Fruit fly (Drosophila melanogaster) whole organism, embryonic: Measurements from ENCODE around the gene gammaTub37C.

Source experiments
- Adf1 ChIP-seq: fragments of 200-800 bp; sonication (Bioruptor generic); IDR thresholded peaks from 2 replicates; pipeline ENCODE4 v1.3.6; 2022; ENCODE audit warnings: missing biosample characterization, missing genetic modification characterization
- B-H1 ChIP-seq: fragments of 200-800 bp; sonication (Bioruptor generic); IDR thresholded peaks from 3 replicates; pipeline ENCODE4 v1.3.6; 2022; ENCODE audit warnings: missing biosample characterization, missing genetic modification characterization
- CG10267 ChIP-seq: fragments of 200-800 bp; sonication (Bioruptor generic); optimal IDR thresholded peaks from 2 replicates; lab custom pipeline; 2018; ENCODE audit warnings: missing biosample characterization, mild to moderate bottlenecking, missing genetic modification characterization, moderate library complexity
- CG10979 ChIP-seq: fragments of 200-800 bp; sonication (Bioruptor generic); optimal IDR thresholded peaks from 2 replicates; lab custom pipeline; 2018; ENCODE audit warnings: missing biosample characterization, mild to moderate bottlenecking, missing genetic modification characterization, moderate library complexity
- CG11093 ChIP-seq: fragments of 200-800 bp; sonication (Bioruptor generic); IDR thresholded peaks from 3 replicates; pipeline ENCODE4 v1.3.6; 2022; ENCODE audit warnings: missing biosample characterization, missing genetic modification characterization
- CG13775 ChIP-seq: fragments of 200-800 bp; sonication (Bioruptor generic); optimal IDR thresholded peaks from 3 replicates; lab custom pipeline; 2017; ENCODE audit warnings: missing biosample characterization, mild to moderate bottlenecking, missing genetic modification characterization
- CG1602 ChIP-seq: fragments of 200-800 bp; sonication (Bioruptor generic); optimal IDR thresholded peaks from 3 replicates; lab custom pipeline; 2016; ENCODE audit warnings: missing biosample characterization, missing genetic modification characterization
- CG16815 ChIP-seq: fragments of 200-800 bp; sonication (Bioruptor generic); optimal IDR thresholded peaks from 3 replicates; lab custom pipeline; 2017; ENCODE audit warnings: missing biosample characterization, mild to moderate bottlenecking, missing genetic modification characterization
- CG17568 ChIP-seq: fragments of 200-800 bp; sonication (Bioruptor generic); optimal IDR thresholded peaks from 2 replicates; lab custom pipeline; 2018; ENCODE audit warnings: missing biosample characterization, mild to moderate bottlenecking, missing genetic modification characterization, moderate library complexity
- CG2202 ChIP-seq: fragments of 200-800 bp; sonication (Bioruptor generic); optimal IDR thresholded peaks from 2 replicates; lab custom pipeline; 2018; ENCODE audit warnings: missing biosample characterization, mild to moderate bottlenecking, missing genetic modification characterization
- CG33557 ChIP-seq: fragments of 200-800 bp; sonication (Bioruptor generic); optimal IDR thresholded peaks from 2 replicates; lab custom pipeline; 2019; ENCODE audit warnings: missing biosample characterization, mild to moderate bottlenecking, missing genetic modification characterization, moderate library complexity
- CG4404 ChIP-seq: fragments of 200-800 bp; sonication (Bioruptor generic); IDR thresholded peaks from 2 replicates; pipeline ENCODE4 v1.3.6; 2022; ENCODE audit warnings: missing biosample characterization, missing genetic modification characterization
- CG6254 ChIP-seq: fragments of 200-800 bp; sonication (Bioruptor generic); optimal IDR thresholded peaks from 3 replicates; lab custom pipeline; 2017; ENCODE audit warnings: mild to moderate bottlenecking, missing biosample characterization, missing genetic modification reagents, missing genetic modification characterization
- CG8924 ChIP-seq: fragments of 200-800 bp; optimal IDR thresholded peaks from 3 replicates; lab custom pipeline; 2019; ENCODE audit warnings: missing biosample characterization, mild to moderate bottlenecking, missing genetic modification characterization, moderate library complexity
- CG9727 ChIP-seq: fragments of 200-800 bp; sonication (Bioruptor generic); optimal IDR thresholded peaks from 3 replicates; lab custom pipeline; 2017; ENCODE audit warnings: missing biosample characterization, mild to moderate bottlenecking, missing genetic modification characterization
- CG9817 ChIP-seq: fragments of 200-800 bp; sonication (Bioruptor generic); optimal IDR thresholded peaks from 2 replicates; lab custom pipeline; 2018; ENCODE audit warnings: missing biosample characterization, mild to moderate bottlenecking, missing genetic modification characterization, moderate library complexity
- CoRest ChIP-seq: fragments of 200-800 bp; sonication (Bioruptor generic); optimal IDR thresholded peaks from 3 replicates; lab custom pipeline; 2018; ENCODE audit warnings: missing biosample characterization, mild to moderate bottlenecking, missing genetic modification characterization, moderate library complexity
- D ChIP-seq, 2 experiments: fragments of 200-800 bp in 1 of 2; fragments of >200 bp in 1 of 2; sonication (Bioruptor generic) in 1 of 2; optimal IDR thresholded peaks; 2 replicates in 1 of 2; 3 replicates in 1 of 2; lab custom pipeline; 2017; ENCODE audit warnings: mild to moderate bottlenecking in 1 of 2, missing biosample characterization in 1 of 2, missing genetic modification characterization in 1 of 2, missing genetic modification reagents in 1 of 2
- Dad ChIP-seq: fragments of 200-800 bp; sonication (Bioruptor generic); optimal IDR thresholded peaks from 3 replicates; lab custom pipeline; 2016; ENCODE audit warnings: missing biosample characterization, missing genetic modification characterization
- Drgx ChIP-seq: fragments of 200-800 bp; sonication (Bioruptor generic); IDR thresholded peaks from 2 replicates; pipeline ENCODE4 v1.3.6; 2022; ENCODE audit warnings: missing biosample characterization, missing genetic modification characterization
- Mes4 ChIP-seq: fragments of 200-800 bp; sonication (Bioruptor generic); optimal IDR thresholded peaks from 2 replicates; lab custom pipeline; 2016; ENCODE audit warnings: missing biosample characterization, missing genetic modification characterization
- Pdp1 ChIP-seq, 2 experiments: fragments of 200-800 bp; sonication (Bioruptor generic); optimal IDR thresholded peaks; 3 replicates each; lab custom pipeline; 2016; ENCODE audit warnings: missing biosample characterization in 2 of 2, missing genetic modification characterization in 2 of 2, mild to moderate bottlenecking in 1 of 2, moderate library complexity in 1 of 2
- Six4 ChIP-seq: fragments of 200-800 bp; sonication (Bioruptor generic); optimal IDR thresholded peaks from 2 replicates; lab custom pipeline; 2016; ENCODE audit warnings: missing biosample characterization, missing genetic modification characterization
- Sry-β ChIP-seq: fragments of 200-800 bp; sonication (Bioruptor generic); optimal IDR thresholded peaks from 2 replicates; lab custom pipeline; 2018; ENCODE audit warnings: missing biosample characterization, mild to moderate bottlenecking, missing genetic modification characterization, moderate library complexity
- Ssrp ChIP-seq: fragments of 200-800 bp; sonication (Bioruptor generic); optimal IDR thresholded peaks from 2 replicates; lab custom pipeline; 2018; ENCODE audit warnings: missing biosample characterization, mild to moderate bottlenecking, missing genetic modification characterization, moderate library complexity
- ara ChIP-seq: fragments of 200-800 bp; sonication (Bioruptor generic); IDR thresholded peaks from 2 replicates; pipeline ENCODE4 v1.3.6; 2022; ENCODE audit warnings: missing biosample characterization, missing genetic modification characterization
- cg ChIP-seq: fragments of 200-800 bp; sonication (Bioruptor generic); optimal IDR thresholded peaks from 3 replicates; lab custom pipeline; 2019; ENCODE audit warnings: missing biosample characterization, mild to moderate bottlenecking, missing genetic modification characterization, moderate library complexity
- chif ChIP-seq, 2 experiments: fragments of 200-800 bp; sonication (Bioruptor generic); optimal IDR thresholded peaks; 3 replicates each; lab custom pipeline; 2016; ENCODE audit warnings: missing biosample characterization in 2 of 2, missing genetic modification characterization in 2 of 2
- chn ChIP-seq: fragments of 200-800 bp; sonication (Bioruptor generic); optimal IDR thresholded peaks from 2 replicates; lab custom pipeline; 2016; ENCODE audit warnings: missing biosample characterization, missing genetic modification characterization
- croc ChIP-seq: fragments of 200-800 bp; sonication (Bioruptor generic); conservative IDR thresholded peaks from 3 replicates; pipeline ENCODE4 v1.3.6; 2022; ENCODE audit warnings: missing biosample characterization, missing genetic modification characterization
- crol ChIP-seq: fragments of 200-800 bp; sonication (Bioruptor generic); IDR thresholded peaks from 2 replicates; pipeline ENCODE4 v1.3.6; 2022; ENCODE audit warnings: missing biosample characterization, missing genetic modification characterization
- ems ChIP-seq: fragments of 200-800 bp; sonication (Bioruptor generic); optimal IDR thresholded peaks from 3 replicates; lab custom pipeline; 2016; ENCODE audit warnings: missing biosample characterization, missing genetic modification characterization
- fd102C ChIP-seq: fragments of 200-800 bp; sonication (Bioruptor generic); optimal IDR thresholded peaks from 2 replicates; lab custom pipeline; 2018; ENCODE audit warnings: missing biosample characterization, mild to moderate bottlenecking, missing genetic modification characterization, moderate library complexity
- gsb-n ChIP-seq: fragments of 200-800 bp; sonication (Bioruptor generic); optimal IDR thresholded peaks from 3 replicates; lab custom pipeline; 2018; ENCODE audit warnings: missing biosample characterization, mild to moderate bottlenecking, missing genetic modification characterization
- ham ChIP-seq: fragments of 200-800 bp; sonication (Bioruptor generic); IDR thresholded peaks from 2 replicates; pipeline ENCODE4 v1.3.6; 2022; ENCODE audit warnings: missing biosample characterization, missing genetic modification characterization
- kni ChIP-seq: fragments of 200-800 bp; sonication (Bioruptor generic); optimal IDR thresholded peaks from 3 replicates; lab custom pipeline; 2017; ENCODE audit warnings: mild to moderate bottlenecking, missing biosample characterization, missing genetic modification reagents, missing genetic modification characterization
- lbe ChIP-seq: fragments of 200-800 bp; sonication (Bioruptor generic); optimal IDR thresholded peaks from 2 replicates; lab custom pipeline; 2016; ENCODE audit warnings: missing biosample characterization, mild to moderate bottlenecking, missing genetic modification characterization
- mam ChIP-seq: fragments of 200-800 bp; sonication (Bioruptor generic); optimal IDR thresholded peaks from 3 replicates; lab custom pipeline; 2016; ENCODE audit warnings: missing biosample characterization, missing genetic modification characterization
- nom ChIP-seq: fragments of 200-800 bp; sonication (Bioruptor generic); optimal IDR thresholded peaks from 2 replicates; lab custom pipeline; 2017; ENCODE audit warnings: missing biosample characterization, missing genetic modification characterization, mild to moderate bottlenecking, moderate library complexity, missing genetic modification reagents
- phol ChIP-seq: fragments of 200-800 bp; sonication (Bioruptor generic); optimal IDR thresholded peaks from 3 replicates; lab custom pipeline; 2018; ENCODE audit warnings: missing biosample characterization, mild to moderate bottlenecking, missing genetic modification characterization, moderate library complexity
- ranshi ChIP-seq: fragments of 200-800 bp; sonication (Bioruptor generic); IDR thresholded peaks from 2 replicates; pipeline ENCODE4 v1.3.6; 2022; ENCODE audit warnings: missing biosample characterization, missing genetic modification characterization
- row ChIP-seq: fragments of 200-800 bp; sonication (Bioruptor generic); IDR thresholded peaks from 3 replicates; pipeline ENCODE4 v1.3.6; 2022; ENCODE audit warnings: missing biosample characterization, missing genetic modification characterization
- run ChIP-seq: fragments of 200-800 bp; sonication (Bioruptor generic); optimal IDR thresholded peaks from 3 replicates; lab custom pipeline; 2018; ENCODE audit warnings: missing biosample characterization, mild to moderate bottlenecking, missing genetic modification characterization
- slbo ChIP-seq: fragments of 200-800 bp; sonication (Bioruptor generic); IDR thresholded peaks from 2 replicates; pipeline ENCODE4 v1.3.6; 2022; ENCODE audit warnings: missing biosample characterization, missing genetic modification characterization
- sug ChIP-seq: fragments of 200-800 bp; optimal IDR thresholded peaks from 2 replicates; lab custom pipeline; 2019; ENCODE audit warnings: missing biosample characterization, mild to moderate bottlenecking, missing genetic modification characterization, moderate library complexity
- tgo ChIP-seq: fragments of 200-800 bp; sonication (Bioruptor generic); IDR thresholded peaks from 3 replicates; pipeline ENCODE4 v1.3.6; 2022; ENCODE audit warnings: missing biosample characterization, missing genetic modification characterization
- tio ChIP-seq: fragments of 200-800 bp; sonication (Bioruptor generic); optimal IDR thresholded peaks from 2 replicates; lab custom pipeline; 2017; ENCODE audit warnings: missing biosample characterization, missing genetic modification characterization, inconsistent platforms
- usp ChIP-seq: fragments of >200 bp; optimal IDR thresholded peaks from 2 replicates; lab custom pipeline; 2017; ENCODE audit warnings: missing biosample characterization, missing genetic modification characterization
- wdn ChIP-seq: fragments of 200-800 bp; sonication (Bioruptor generic); IDR thresholded peaks from 2 replicates; pipeline ENCODE4 v1.3.6; 2022; ENCODE audit warnings: missing biosample characterization, missing genetic modification characterization
- zf30C ChIP-seq: fragments of 200-800 bp; sonication (Bioruptor generic); optimal IDR thresholded peaks from 3 replicates; lab custom pipeline; 2018; ENCODE audit warnings: missing biosample characterization, mild to moderate bottlenecking, missing genetic modification characterization

The gammaTub37C gene

dm6 chr2L:19136735-19137134 lies 48.8 kb downstream of the gammaTub37C start (continued):
- TF ChIP-seq ara (GFP tag; lab: Robert Waterston, UW) (peak; percentile 58), Drgx (GFP tag; lab: Robert Waterston, UW) (peak; percentile 49), Mes4 (GFP tag; lab: Kevin White, UChicago) (peak; percentile 20), slbo (GFP tag; lab: Robert Waterston, UW) (no peak), CG8924 (tag; lab: Kevin White, UChicago) (peak; percentile 39), crol (GFP tag; lab: Robert Waterston, UW) (peak; percentile 86), mam (GFP tag; lab: Kevin White, UChicago) (no peak), CG9727 (GFP tag; lab: Kevin White, UChicago) (peak; percentile 71), cg (peak; percentile 56), nom (GFP tag; lab: Kevin White, UChicago) (peak; percentile 88), run (tag; lab: Kevin White, UChicago) (no peak), chif (GFP tag; optimal IDR thresholded peaks at IDR 0.05; lab: Kevin White, UChicago) (peak in 1 of 2 experiments; percentile 67), fd102C (GFP tag; lab: Kevin White, UChicago) (peak; percentile 44), gsb-n (tag; lab: Kevin White, UChicago) (peak; percentile 42), chn (no peak), CG33557 (GFP tag; lab: Kevin White, UChicago) (peak; percentile 49), Adf1 (peak; percentile 14; the same call in 1 of the 2 replicates), CG10979 (tag; lab: Kevin White, UChicago) (peak; percentile 73), CG4404 (GFP tag; lab: Robert Waterston, UW) (peak; percentile 50; the same call in 1 of the 2 replicates), tgo (GFP tag; lab: Robert Waterston, UW) (no peak), phol (tag; lab: Kevin White, UChicago) (peak; percentile 60), croc (peak; percentile 22; the same call in 1 of the 3 replicates), D (optimal IDR thresholded peaks at IDR 0.05; lab: Kevin White, UChicago) (no peak), D (GFP tag; optimal IDR thresholded peaks at IDR 0.05; lab: Kevin White, UChicago) (peak; percentile 3), ham (no peak), CG10267 (tag; lab: Kevin White, UChicago) (peak; percentile 46), usp (GFP tag; lab: Kevin White, UChicago) (no peak), ems (GFP tag; lab: Kevin White, UChicago) (no peak), CG11093 (GFP tag; lab: Robert Waterston, UW) (no peak), Six4 (GFP tag; lab: Kevin White, UChicago) (peak; percentile 40), CG6254 (GFP tag; lab: Kevin White, UChicago) (peak; percentile 21), ranshi (0 out of 2 replicates have a peak, but pooled peaks have one; percentile 6), zf30C (GFP tag; lab: Kevin White, UChicago) (peak; percentile 96), Pdp1 (GFP tag; optimal IDR thresholded peaks at IDR 0.05; lab: Kevin White, UChicago) (peak in 1 of 2 experiments; percentile 14), Dad (GFP tag; lab: Kevin White, UChicago) (no peak), Sry-β (GFP tag; lab: Kevin White, UChicago) (no peak), B-H1 (GFP tag; lab: Robert Waterston, UW) (no peak), kni (GFP tag; lab: Kevin White, UChicago) (peak; percentile 3), CG2202 (tag; lab: Kevin White, UChicago) (peak; percentile 56), sug (tag; lab: Kevin White, UChicago) (no peak), CG1602 (GFP tag; lab: Kevin White, UChicago) (peak; percentile 31), CG16815 (GFP tag; lab: Kevin White, UChicago) (peak; percentile 62), lbe (GFP tag; lab: Kevin White, UChicago) (peak; percentile 86), row (GFP tag; lab: Robert Waterston, UW) (peak; percentile 40; the same call in 1 of the 3 replicates), CoRest (peak; percentile 33), wdn (GFP tag; lab: Robert Waterston, UW) (no peak), Ssrp (tag; lab: Kevin White, UChicago) (peak; percentile 46), CG9817 (tag; lab: Kevin White, UChicago) (no peak), tio (GFP tag; lab: Kevin White, UChicago) (peak; percentile 43), CG13775 (GFP tag; lab: Kevin White, UChicago) (peak; percentile 33), CG17568 (GFP tag; lab: Kevin White, UChicago) (peak; percentile 49)
